Worm (Caenorhabditis elegans) whole organism, L4/young adult: ENCODE measurements around the gene spr-2.

ENCODE experiments used
- dao-5 ChIP-seq: sonication (generic microtip); optimal IDR thresholded peaks from 2 replicates; lab custom pipeline; 2016; ENCODE audit warnings: missing genotype, missing genetic modification characterization, moderate library complexity, missing compliant biosample characterization
- him-1 ChIP-seq: sonication (generic microtip); optimal IDR thresholded peaks from 2 replicates; lab custom pipeline; 2016; ENCODE audit warnings: missing genotype, missing genetic modification reagents, missing genetic modification characterization, missing compliant biosample characterization

- TF ChIP-seq him-1 (tag; lab: Kevin White, UChicago) (no peak), dao-5 (tag; lab: Kevin White, UChicago) (no peak)
These were observed 39.1 kb upstream of the spr-2 start, which contains the start of gene alp-1 for ce11 chrIV:8852194-8852593.
